Fruit fly (Drosophila melanogaster): ENCODE measurements around the gene TfIIEbeta.

The TfIIEbeta gene

dm6 chr3L:4253611-4254300 lies 33.1 kb upstream of the TfIIEbeta start:
- TF ChIP-seq pan (optimal IDR thresholded peaks at IDR 0.05): no peak
- TF ChIP-seq pan (GFP tag; optimal IDR thresholded peaks at IDR 0.05 in 1 of 2, IDR thresholded peaks at IDR 0.05 in 1 of 2): peak in 1 of 2 experiments; percentile 25
- TF ChIP-seq CG8478 (optimal IDR thresholded peaks at IDR 0.05): peak; percentile 10
- TF ChIP-seq Opbp (GFP tag; IDR thresholded peaks at IDR 0.05; ENCODE audit: partially characterized antibody): no peak; the same call in 2 of the 3 replicates
- TF ChIP-seq lmd (GFP tag; IDR thresholded peaks at IDR 0.05): 0 out of 2 replicates have a peak, but pooled peaks have one; percentile 12
- no peak; the same call in 1 of the 2 replicates for TF ChIP-seq CG2129 (GFP tag; IDR thresholded peaks at IDR 0.05; ENCODE audit: partially characterized antibody)
- TF ChIP-seq cg (GFP tag; optimal IDR thresholded peaks at IDR 0.05): peak; percentile 91
- peak; percentile 91 for TF ChIP-seq bigmax (GFP tag; optimal IDR thresholded peaks at IDR 0.05)
- TF ChIP-seq dysf (GFP tag; IDR thresholded peaks at IDR 0.05): no peak
- 0 out of 2 replicates have a peak, but pooled peaks have one; percentile 17 for TF ChIP-seq ttk (GFP tag; IDR thresholded peaks at IDR 0.05)
- peak; percentile 20 for TF ChIP-seq Med (GFP tag)
- TF ChIP-seq hb (GFP tag; IDR thresholded peaks at IDR 0.05; ENCODE audit: partially characterized antibody): no peak
- TF ChIP-seq Hr78 (GFP tag; optimal IDR thresholded peaks at IDR 0.05): peak in 1 of 2 experiments; percentile 54
- TF ChIP-seq salm (tag; optimal IDR thresholded peaks at IDR 0.05): no peak
- peak; percentile 22 for TF ChIP-seq pzg (GFP tag; optimal IDR thresholded peaks at IDR 0.05)
- no peak for TF ChIP-seq vnd (GFP tag; IDR thresholded peaks at IDR 0.05; ENCODE audit: partially characterized antibody)
- peak; percentile 57; the same call in 1 of the 2 replicates for TF ChIP-seq CG32767 (GFP tag; IDR thresholded peaks at IDR 0.05)
- TF ChIP-seq YL-1 (GFP tag; optimal IDR thresholded peaks at IDR 0.05): peak; percentile 30
- 0 out of 2 replicates have a peak, but pooled peaks have one; percentile 18 for TF ChIP-seq sna (GFP tag; IDR thresholded peaks at IDR 0.05; ENCODE audit: partially characterized antibody)
- TF ChIP-seq CG10959 (GFP tag; IDR thresholded peaks at IDR 0.05): 0 out of 2 replicates have a peak, but pooled peaks have one; percentile 31
- TF ChIP-seq otp (GFP tag; IDR thresholded peaks at IDR 0.05): no peak
- TF ChIP-seq Trl (optimal IDR thresholded peaks at IDR 0.05): peak in 1 of 2 experiments; percentile 13
- no peak for TF ChIP-seq Trl (GFP tag; optimal IDR thresholded peaks at IDR 0.05)
- TF ChIP-seq CG17568 (GFP tag; optimal IDR thresholded peaks at IDR 0.05): no peak
- TF ChIP-seq sens (GFP tag): peak; percentile 48
- TF ChIP-seq CG5180 (GFP tag; optimal IDR thresholded peaks at IDR 0.05): peak; percentile 4
- TF ChIP-seq chm (GFP tag; IDR thresholded peaks at IDR 0.05): peak; percentile 13; the same call in 1 of the 2 replicates
- 0 out of 3 replicates have a peak, but pooled peaks have one; percentile 12 for TF ChIP-seq so (GFP tag; IDR thresholded peaks at IDR 0.05)
- TF ChIP-seq CG14860 (GFP tag; IDR thresholded peaks at IDR 0.05; ENCODE audit: partially characterized antibody): 0 out of 3 replicates have a peak, but pooled peaks have one; percentile 20
- TF ChIP-seq chinmo (GFP tag; IDR thresholded peaks at IDR 0.05; ENCODE audit: partially characterized antibody): peak; percentile 86; the same call in 1 of the 4 replicates
- TF ChIP-seq CG12104 (GFP tag; optimal IDR thresholded peaks at IDR 0.05): peak; percentile 6
- no peak for TF ChIP-seq p53 (GFP tag; optimal IDR thresholded peaks at IDR 0.05)
- 0 out of 3 replicates have a peak, but pooled peaks have one; percentile 58 for TF ChIP-seq mld (GFP tag; IDR thresholded peaks at IDR 0.05; ENCODE audit: partially characterized antibody)
- no peak for TF ChIP-seq Tbp (GFP tag; optimal IDR thresholded peaks at IDR 0.05)
- no peak for TF ChIP-seq gcm (GFP tag; optimal IDR thresholded peaks at IDR 0.05)
- no peak for TF ChIP-seq CrebB (tag; optimal IDR thresholded peaks at IDR 0.05)
- peak; percentile 78 for TF ChIP-seq MESR4 (GFP tag; optimal IDR thresholded peaks at IDR 0.05)
- TF ChIP-seq CG4617 (GFP tag; optimal IDR thresholded peaks at IDR 0.05; ENCODE audit: borderline replicate concordance): peak; percentile 46
- TF ChIP-seq bbx (GFP tag; IDR thresholded peaks at IDR 0.05; ENCODE audit: partially characterized antibody): 0 out of 2 replicates have a peak, but pooled peaks have one; percentile 14
- TF ChIP-seq MBD-R2 (GFP tag; IDR thresholded peaks at IDR 0.05): peak; percentile 26
